Worm (Caenorhabditis elegans) whole organism, L2 larva: Measurements from ENCODE around the gene Y94H6A.3.

ENCODE experiments used
- ZK546.5 ChIP-seq: sonication (generic microtip); optimal IDR thresholded peaks from 2 replicates; lab custom pipeline; 2017; ENCODE audit warnings: missing biosample characterization, missing genetic modification characterization
- ama-1 ChIP-seq: fragments of 150-350 bp; optimal IDR thresholded peaks from 2 replicates; lab custom pipeline; 2018; ENCODE audit warnings: inconsistent platforms
- elt-1 ChIP-seq: fragments of 150-350 bp; optimal IDR thresholded peaks from 2 replicates; lab custom pipeline; 2014; ENCODE audit warnings: missing biosample characterization, missing genetic modification characterization
- fos-1 ChIP-seq: fragments of 150-350 bp; optimal IDR thresholded peaks from 2 replicates; lab custom pipeline; 2014; ENCODE audit warnings: missing biosample characterization, missing genetic modification characterization
- mdl-1 ChIP-seq, 2 experiments: fragments of 150-350 bp in 1 of 2; sonication (generic microtip) in 1 of 2; optimal IDR thresholded peaks; 2 replicates each; lab custom pipeline; 2017; ENCODE audit warnings: missing biosample characterization in 2 of 2, missing genetic modification characterization in 2 of 2
- nhr-11 ChIP-seq: fragments of 150-350 bp; optimal IDR thresholded peaks from 2 replicates; lab custom pipeline; 2014; ENCODE audit warnings: missing biosample characterization, missing genetic modification characterization
- nhr-12 ChIP-seq: fragments of 150-350 bp; optimal IDR thresholded peaks from 2 replicates; lab custom pipeline; 2014; ENCODE audit warnings: missing biosample characterization, missing genetic modification characterization
- nhr-25 ChIP-seq: fragments of 150-350 bp; sonication (generic microtip); optimal IDR thresholded peaks from 3 replicates; lab custom pipeline; 2014; ENCODE audit warnings: missing biosample characterization, missing genetic modification characterization
- snpc-4 ChIP-seq: fragments of 150-350 bp; optimal IDR thresholded peaks from 2 replicates; lab custom pipeline; 2014; ENCODE audit warnings: missing biosample characterization, missing genetic modification characterization

DNA sequence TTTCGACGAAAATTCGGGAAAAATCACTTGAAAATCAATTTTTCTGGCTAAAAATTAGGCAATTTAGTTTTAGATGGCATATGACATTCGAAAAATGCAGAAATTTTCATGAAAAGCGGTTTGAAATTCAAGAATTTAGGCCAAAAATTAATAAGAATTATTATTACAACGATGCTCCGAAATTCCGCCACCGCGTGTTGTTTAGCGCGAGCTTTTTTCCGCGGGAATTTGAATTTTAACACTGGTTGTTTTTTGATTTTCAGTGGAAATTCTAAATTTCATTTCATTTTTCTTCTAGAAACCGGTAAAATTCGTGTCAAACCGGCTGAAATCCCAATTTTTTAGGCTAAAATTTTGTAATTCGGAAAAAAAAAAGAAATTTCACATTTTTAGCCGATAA, 5.6 kb upstream of the Y94H6A.3 start:
- TF ChIP-seq nhr-11 (tag; lab: Kevin White, UChicago) (no peak), mdl-1 (tag; optimal IDR thresholded peaks at IDR 0.05; lab: Kevin White, UChicago) (no peak), nhr-12 (tag; lab: Kevin White, UChicago) (no peak), fos-1 (tag; lab: Kevin White, UChicago) (no peak), elt-1 (tag; lab: Kevin White, UChicago) (no peak), snpc-4 (tag; lab: Kevin White, UChicago) (no peak), nhr-25 (no peak), ZK546.5 (tag; lab: Kevin White, UChicago) (no peak), ama-1 (lab: Kevin White, UChicago) (no peak)
